Worm (Caenorhabditis elegans) whole organism, early embryonic: Measurements from ENCODE around the gene gpa-4.

ENCODE experiments used
- B0310.2 ChIP-seq: sonication (generic microtip); optimal IDR thresholded peaks from 2 replicates; lab custom pipeline; 2016; ENCODE audit warnings: mild to moderate bottlenecking, missing genetic modification characterization, missing compliant biosample characterization
- F13C5.2 ChIP-seq: sonication (generic microtip); optimal IDR thresholded peaks from 2 replicates; lab custom pipeline; 2017; ENCODE audit warnings: mild to moderate bottlenecking, missing genetic modification characterization, inconsistent platforms, missing compliant biosample characterization
- aly-1 ChIP-seq: sonication (generic microtip); optimal IDR thresholded peaks from 2 replicates; lab custom pipeline; 2016; ENCODE audit warnings: missing genetic modification characterization, missing compliant biosample characterization
- ama-1 ChIP-seq: fragments of 150-350 bp; optimal IDR thresholded peaks from 2 replicates; lab custom pipeline; 2014
- ceh-13 ChIP-seq: fragments of 200-800 bp; sonication (Bioruptor generic); optimal IDR thresholded peaks from 2 replicates; lab custom pipeline; 2018; ENCODE audit warnings: mild to moderate bottlenecking, missing genetic modification characterization, missing compliant biosample characterization
- ceh-36 ChIP-seq: sonication (generic microtip); optimal IDR thresholded peaks from 2 replicates; lab custom pipeline; 2016; ENCODE audit warnings: missing genetic modification characterization, inconsistent platforms, missing compliant biosample characterization
- ets-7 ChIP-seq: sonication (generic microtip); optimal IDR thresholded peaks from 2 replicates; lab custom pipeline; 2016; ENCODE audit warnings: missing genotype, missing genetic modification characterization, missing compliant biosample characterization
- flt-1 ChIP-seq: fragments of 200-800 bp; sonication (Bioruptor generic); IDR thresholded peaks from 2 replicates; pipeline ENCODE4 v1.3.6; 2022; ENCODE audit warnings: missing genetic modification characterization, missing compliant biosample characterization
- hmg-4 ChIP-seq: fragments of 200-800 bp; sonication (Bioruptor generic); optimal IDR thresholded peaks from 2 replicates; lab custom pipeline; 2018; ENCODE audit warnings: mild to moderate bottlenecking, missing genetic modification characterization, missing compliant biosample characterization
- hnd-1 ChIP-seq: sonication (generic microtip); optimal IDR thresholded peaks from 2 replicates; lab custom pipeline; 2016; ENCODE audit warnings: missing genetic modification characterization, missing compliant biosample characterization
- sea-1 ChIP-seq: fragments of 200-800 bp; sonication (Bioruptor generic); conservative IDR thresholded peaks from 2 replicates; pipeline ENCODE4 v1.3.6; 2022; ENCODE audit warnings: missing genetic modification characterization, missing compliant biosample characterization
- tbx-11 ChIP-seq: fragments of 200-800 bp; sonication (Bioruptor generic); IDR thresholded peaks from 2 replicates; pipeline ENCODE4 v1.3.6; 2022; ENCODE audit warnings: missing genetic modification characterization, missing compliant biosample characterization
- tbx-37 ChIP-seq: fragments of 200-800 bp; sonication (Bioruptor generic); conservative IDR thresholded peaks from 2 replicates; pipeline ENCODE4 v1.3.6; 2022; ENCODE audit warnings: missing genetic modification reagents, missing genetic modification characterization, missing compliant biosample characterization

ce11 chrIV:428869-429268, 27.4 kb downstream of the gpa-4 start, which contains the start of gene Y66H1A.5:
- TF ChIP-seq ama-1 = no peak
- TF ChIP-seq hmg-4 (GFP tag; lab: Kevin White, UChicago) = no peak
- no peak for TF ChIP-seq aly-1 (tag; lab: Kevin White, UChicago)
- TF ChIP-seq ets-7 = no peak
- no peak for TF ChIP-seq B0310.2
- no peak for TF ChIP-seq F13C5.2
- no peak for TF ChIP-seq sea-1
- TF ChIP-seq ceh-36 (tag; lab: Kevin White, UChicago) = no peak
- TF ChIP-seq ceh-13 (GFP tag; lab: Kevin White, UChicago) = no peak
- no peak for TF ChIP-seq hnd-1 (tag; lab: Kevin White, UChicago)
- no peak for TF ChIP-seq tbx-37 (GFP tag; lab: Robert Waterston, UW)
- TF ChIP-seq tbx-11 = no peak
- no peak for TF ChIP-seq flt-1 (GFP tag; lab: Robert Waterston, UW)
